Fruit fly (Drosophila melanogaster) whole organism, embryonic: Measurements from ENCODE around the gene CG9664.

Experiments used
- Atf6 ChIP-seq: fragments of 200-800 bp; sonication (Bioruptor generic); IDR thresholded peaks from 2 replicates; pipeline ENCODE4 v1.3.6; 2022; ENCODE audit warnings: missing biosample characterization, missing genetic modification characterization
- BtbVII ChIP-seq: fragments of 200-800 bp; sonication (Bioruptor generic); optimal IDR thresholded peaks from 3 replicates; lab custom pipeline; 2017; ENCODE audit warnings: missing biosample characterization, mild to moderate bottlenecking, missing genetic modification characterization
- CG10147 ChIP-seq: fragments of 200-800 bp; sonication (Bioruptor generic); optimal IDR thresholded peaks from 2 replicates; lab custom pipeline; 2019; ENCODE audit warnings: missing biosample characterization, mild to moderate bottlenecking, missing genetic modification characterization, moderate library complexity
- CG11093 ChIP-seq: fragments of 200-800 bp; sonication (Bioruptor generic); IDR thresholded peaks from 3 replicates; pipeline ENCODE4 v1.3.6; 2022; ENCODE audit warnings: missing biosample characterization, missing genetic modification characterization
- CG12071 ChIP-seq: fragments of 200-800 bp; sonication (Bioruptor generic); optimal IDR thresholded peaks from 3 replicates; lab custom pipeline; 2018; ENCODE audit warnings: missing biosample characterization, mild to moderate bottlenecking, missing genetic modification characterization
- CG13296 ChIP-seq: fragments of 200-800 bp; sonication (Bioruptor generic); optimal IDR thresholded peaks from 3 replicates; lab custom pipeline; 2018; ENCODE audit warnings: missing biosample characterization, mild to moderate bottlenecking, missing genetic modification characterization
- CG14441 ChIP-seq: fragments of 200-800 bp; sonication (Bioruptor generic); IDR thresholded peaks from 2 replicates; pipeline ENCODE4 v1.3.6; 2022; ENCODE audit warnings: missing biosample characterization, missing genetic modification characterization
- CG15269 ChIP-seq: fragments of 200-800 bp; sonication (Bioruptor generic); optimal IDR thresholded peaks from 2 replicates; lab custom pipeline; 2018; ENCODE audit warnings: missing biosample characterization, mild to moderate bottlenecking, missing genetic modification characterization, moderate library complexity
- CG15601 ChIP-seq: fragments of 200-800 bp; sonication (Bioruptor generic); optimal IDR thresholded peaks from 3 replicates; lab custom pipeline; 2019; ENCODE audit warnings: missing biosample characterization, mild to moderate bottlenecking, missing genetic modification characterization, moderate library complexity
- CG1647 ChIP-seq: fragments of 200-800 bp; sonication (Bioruptor generic); optimal IDR thresholded peaks from 3 replicates; lab custom pipeline; 2016; ENCODE audit warnings: missing biosample characterization, missing genetic modification characterization
- CG16815 ChIP-seq: fragments of 200-800 bp; sonication (Bioruptor generic); optimal IDR thresholded peaks from 3 replicates; lab custom pipeline; 2017; ENCODE audit warnings: missing biosample characterization, mild to moderate bottlenecking, missing genetic modification characterization
- CG1832 ChIP-seq: fragments of 200-800 bp; sonication (Bioruptor generic); optimal IDR thresholded peaks from 2 replicates; lab custom pipeline; 2017; ENCODE audit warnings: missing biosample characterization, mild to moderate bottlenecking, missing genetic modification characterization, inconsistent platforms
- CG18476 ChIP-seq: fragments of 200-800 bp; sonication (Bioruptor generic); optimal IDR thresholded peaks from 2 replicates; lab custom pipeline; 2016; ENCODE audit warnings: missing biosample characterization, mild to moderate bottlenecking, missing genetic modification characterization
- CG18619 ChIP-seq: fragments of 200-800 bp; sonication (Bioruptor generic); optimal IDR thresholded peaks from 3 replicates; lab custom pipeline; 2017; ENCODE audit warnings: missing biosample characterization, mild to moderate bottlenecking, missing genetic modification characterization
- CG2889 ChIP-seq: fragments of 200-800 bp; sonication (Bioruptor generic); IDR thresholded peaks from 3 replicates; pipeline ENCODE4 v1.3.6; 2022; ENCODE audit warnings: missing biosample characterization, missing genetic modification characterization
- CG4617 ChIP-seq: fragments of 200-800 bp; sonication (Bioruptor generic); optimal IDR thresholded peaks from 3 replicates; lab custom pipeline; 2016; ENCODE audit warnings: missing biosample characterization, missing genetic modification characterization, borderline replicate concordance
- CG7839 ChIP-seq: fragments of 200-800 bp; sonication (Bioruptor generic); optimal IDR thresholded peaks from 3 replicates; lab custom pipeline; 2018; ENCODE audit warnings: missing biosample characterization, mild to moderate bottlenecking, missing genetic modification characterization, moderate library complexity
- CG8924 ChIP-seq: fragments of 200-800 bp; optimal IDR thresholded peaks from 3 replicates; lab custom pipeline; 2019; ENCODE audit warnings: missing biosample characterization, mild to moderate bottlenecking, missing genetic modification characterization, moderate library complexity
- CG8944 ChIP-seq: fragments of 200-800 bp; sonication (Bioruptor generic); optimal IDR thresholded peaks from 3 replicates; lab custom pipeline; 2016; ENCODE audit warnings: missing biosample characterization, missing genetic modification characterization
- CG9215 ChIP-seq: fragments of 200-800 bp; sonication (Bioruptor generic); IDR thresholded peaks from 2 replicates; pipeline ENCODE4 v1.3.6; 2022; ENCODE audit warnings: missing biosample characterization, missing genetic modification characterization
- CG9817 ChIP-seq: fragments of 200-800 bp; sonication (Bioruptor generic); optimal IDR thresholded peaks from 2 replicates; lab custom pipeline; 2018; ENCODE audit warnings: missing biosample characterization, mild to moderate bottlenecking, missing genetic modification characterization, moderate library complexity
- CTCF ChIP-seq: fragments of 200-800 bp; sonication (Bioruptor generic); optimal IDR thresholded peaks from 2 replicates; lab custom pipeline; 2017; ENCODE audit warnings: missing biosample characterization, mild to moderate bottlenecking, missing genetic modification characterization, moderate library complexity
- Dip2 ChIP-seq: fragments of 200-800 bp; sonication (Bioruptor generic); IDR thresholded peaks from 2 replicates; pipeline ENCODE4 v1.3.6; 2022; ENCODE audit warnings: missing biosample characterization, missing genetic modification characterization
- MESR4 ChIP-seq: fragments of 200-800 bp; sonication (Bioruptor generic); optimal IDR thresholded peaks from 2 replicates; lab custom pipeline; 2018; ENCODE audit warnings: missing biosample characterization, mild to moderate bottlenecking, missing genetic modification characterization, moderate library complexity
- Med ChIP-seq: fragments of 200-800 bp; sonication (Bioruptor generic); peaks from one replicate; lab custom pipeline; 2016; ENCODE audit warnings: missing biosample characterization, missing genetic modification characterization, mild to moderate bottlenecking, inconsistent platforms, moderate library complexity
- NFAT ChIP-seq: fragments of 200-800 bp; sonication (Bioruptor generic); IDR thresholded peaks from 2 replicates; pipeline ENCODE4 v1.3.6; 2022; ENCODE audit warnings: missing biosample characterization, missing genetic modification characterization
- Side ChIP-seq: fragments of 200-800 bp; sonication (Bioruptor generic); optimal IDR thresholded peaks from 2 replicates; lab custom pipeline; 2016; ENCODE audit warnings: missing biosample characterization, missing genetic modification characterization
- Sox102F ChIP-seq: fragments of 200-800 bp; sonication (Bioruptor generic); optimal IDR thresholded peaks from 2 replicates; lab custom pipeline; 2018; ENCODE audit warnings: missing biosample characterization, mild to moderate bottlenecking, missing genetic modification characterization, moderate library complexity
- Spps ChIP-seq: fragments of 200-800 bp; sonication (Bioruptor generic); optimal IDR thresholded peaks from 2 replicates; lab custom pipeline; 2018; ENCODE audit warnings: missing biosample characterization, mild to moderate bottlenecking, missing genetic modification characterization
- Sry-β ChIP-seq: fragments of 200-800 bp; sonication (Bioruptor generic); optimal IDR thresholded peaks from 2 replicates; lab custom pipeline; 2018; ENCODE audit warnings: missing biosample characterization, mild to moderate bottlenecking, missing genetic modification characterization, moderate library complexity
- bcd ChIP-seq: fragments of 200-800 bp; sonication (Bioruptor generic); optimal IDR thresholded peaks from 2 replicates; lab custom pipeline; 2017; ENCODE audit warnings: missing biosample characterization, mild to moderate bottlenecking, missing genetic modification characterization
- da ChIP-seq: fragments of 200-800 bp; sonication (Bioruptor generic); optimal IDR thresholded peaks from 2 replicates; lab custom pipeline; 2016; ENCODE audit warnings: missing biosample characterization, missing genetic modification characterization
- dysf ChIP-seq: fragments of 200-800 bp; sonication (Bioruptor generic); IDR thresholded peaks from 3 replicates; pipeline ENCODE4 v1.3.6; 2022; ENCODE audit warnings: missing biosample characterization, missing genetic modification characterization
- fd3F ChIP-seq: fragments of 200-800 bp; sonication (Bioruptor generic); optimal IDR thresholded peaks from 2 replicates; lab custom pipeline; 2018; ENCODE audit warnings: missing biosample characterization, mild to moderate bottlenecking, missing genetic modification characterization, moderate library complexity
- gce ChIP-seq: fragments of 200-800 bp; sonication (Bioruptor generic); IDR thresholded peaks from 3 replicates; pipeline ENCODE4 v1.3.6; 2022; ENCODE audit warnings: missing biosample characterization, missing genetic modification characterization
- grn ChIP-seq: fragments of 200-800 bp; sonication (Bioruptor generic); optimal IDR thresholded peaks from 3 replicates; lab custom pipeline; 2017; ENCODE audit warnings: missing biosample characterization, missing genetic modification characterization
- hbn ChIP-seq: fragments of 200-800 bp; sonication (Bioruptor generic); IDR thresholded peaks from 2 replicates; pipeline ENCODE4 v1.3.6; 2022; ENCODE audit warnings: missing biosample characterization, missing genetic modification characterization; ENCODE audit not compliant: partially characterized antibody
- lmd ChIP-seq: fragments of 200-800 bp; sonication (Bioruptor generic); IDR thresholded peaks from 2 replicates; pipeline ENCODE4 v1.3.6; 2022; ENCODE audit warnings: missing biosample characterization, missing genetic modification characterization
- lola ChIP-seq, 3 experiments: fragments of >200 bp in 2 of 3; fragments of 200-800 bp in 1 of 3; sonication (Bioruptor generic) in 1 of 3; optimal IDR thresholded peaks; 2 replicates each; lab custom pipeline; 2017 to 2019; ENCODE audit warnings: missing biosample characterization in 3 of 3, missing genetic modification characterization in 3 of 3, mild to moderate bottlenecking in 1 of 3, moderate library complexity in 1 of 3
- nau ChIP-seq: fragments of 200-800 bp; sonication (Bioruptor generic); optimal IDR thresholded peaks from 3 replicates; lab custom pipeline; 2017; ENCODE audit warnings: missing biosample characterization, mild to moderate bottlenecking, missing genetic modification characterization, missing genetic modification reagents
- p53 ChIP-seq: fragments of 200-800 bp; sonication (Bioruptor generic); optimal IDR thresholded peaks from 2 replicates; lab custom pipeline; 2016; ENCODE audit warnings: missing biosample characterization, missing genetic modification characterization
- pho ChIP-seq: fragments of 200-800 bp; sonication (Bioruptor generic); optimal IDR thresholded peaks from 2 replicates; lab custom pipeline; 2016; ENCODE audit warnings: missing biosample characterization, missing genetic modification characterization
- pzg ChIP-seq: fragments of 200-800 bp; sonication (Bioruptor generic); optimal IDR thresholded peaks from 3 replicates; lab custom pipeline; 2018; ENCODE audit warnings: missing biosample characterization, mild to moderate bottlenecking, missing genetic modification characterization, moderate library complexity
- run ChIP-seq: fragments of 200-800 bp; sonication (Bioruptor generic); optimal IDR thresholded peaks from 3 replicates; lab custom pipeline; 2018; ENCODE audit warnings: missing biosample characterization, mild to moderate bottlenecking, missing genetic modification characterization
- sima ChIP-seq: fragments of 200-800 bp; sonication (Bioruptor generic); optimal IDR thresholded peaks from 2 replicates; lab custom pipeline; 2016; ENCODE audit warnings: missing biosample characterization, missing genetic modification characterization
- sr ChIP-seq: fragments of 200-800 bp; sonication (Bioruptor generic); IDR thresholded peaks from 3 replicates; pipeline ENCODE4 v1.3.6; 2022; ENCODE audit warnings: missing biosample characterization, missing genetic modification characterization
- tna ChIP-seq: fragments of 200-800 bp; sonication (Bioruptor generic); IDR thresholded peaks from 2 replicates; pipeline ENCODE4 v1.3.6; 2022; ENCODE audit warnings: missing biosample characterization, missing genetic modification characterization; ENCODE audit not compliant: partially characterized antibody
- tx ChIP-seq: fragments of 200-800 bp; sonication (Bioruptor generic); optimal IDR thresholded peaks from 2 replicates; lab custom pipeline; 2016; ENCODE audit warnings: missing biosample characterization, missing genetic modification characterization
- unc-4 ChIP-seq: fragments of 200-800 bp; sonication (Bioruptor generic); IDR thresholded peaks from 2 replicates; pipeline ENCODE4 v1.3.6; 2022; ENCODE audit warnings: missing biosample characterization, missing genetic modification characterization; ENCODE audit not compliant: partially characterized antibody

Gene CG9664

DNA sequence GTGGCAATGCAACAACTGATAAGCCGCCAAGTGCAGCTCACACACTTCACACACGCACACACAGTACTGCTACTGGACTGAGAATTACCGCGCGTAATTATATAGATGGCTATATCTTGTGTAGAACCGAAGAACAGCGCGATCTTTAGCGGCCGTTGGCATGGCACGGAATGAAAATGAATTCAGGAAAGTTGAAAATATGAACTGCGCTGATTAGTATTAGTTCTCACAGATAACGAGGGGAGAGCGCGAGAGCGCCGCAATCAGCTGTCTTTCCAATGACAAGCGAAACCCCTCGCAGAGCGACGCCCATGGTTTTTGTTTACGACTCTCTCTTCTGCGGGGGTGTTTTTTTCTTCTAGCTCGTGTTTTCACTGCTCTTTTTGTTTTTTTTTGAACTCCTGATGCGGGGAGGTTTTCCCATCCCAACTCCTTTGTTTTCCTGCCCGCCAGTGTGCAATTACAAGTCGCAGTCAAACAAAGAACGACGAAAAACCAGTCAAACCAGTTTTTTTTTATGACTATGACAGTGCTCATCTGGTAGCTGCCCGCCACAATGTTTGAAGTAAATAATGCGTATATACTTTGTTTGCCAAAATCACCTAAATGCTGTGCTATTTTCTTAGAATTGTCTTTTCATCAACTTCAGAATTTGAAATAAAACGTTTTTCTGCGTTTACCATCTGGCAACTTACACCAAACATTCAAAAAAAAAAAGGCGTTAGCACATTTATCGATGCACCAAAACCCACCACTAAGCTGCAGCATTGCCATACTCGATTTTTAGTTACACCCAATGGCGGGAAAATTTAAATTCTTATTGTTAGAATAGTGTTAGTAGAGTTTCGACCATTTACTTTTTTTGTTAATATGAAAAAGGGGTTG is 8.7 kb upstream of the CG9664 start, which contains the start of gene CG9663 (continued):
- TF ChIP-seq Dip2 (GFP tag; lab: Robert Waterston, UW), result no peak
- TF ChIP-seq lola (GFP tag; optimal IDR thresholded peaks at IDR 0.05; lab: Kevin White, UChicago), result no peak
- no peak for TF ChIP-seq dysf (GFP tag; lab: Robert Waterston, UW)
- no peak for TF ChIP-seq CG8944
- no peak for TF ChIP-seq CG16815 (GFP tag; lab: Kevin White, UChicago)
- no peak for TF ChIP-seq CG15269 (tag; lab: Kevin White, UChicago)
- TF ChIP-seq gce (GFP tag; lab: Robert Waterston, UW), result no peak
- no peak for TF ChIP-seq unc-4 (GFP tag; lab: Robert Waterston, UW)
- peak; percentile 87 for TF ChIP-seq grn
- TF ChIP-seq Sry-β (GFP tag; lab: Kevin White, UChicago), result no peak
- no peak for TF ChIP-seq CG18476 (GFP tag; lab: Kevin White, UChicago)
- peak; percentile 14; the same call in 1 of the 2 replicates for TF ChIP-seq Atf6
- no peak for TF ChIP-seq CG10147 (GFP tag; lab: Kevin White, UChicago)
- TF ChIP-seq CG1647 (GFP tag; lab: Kevin White, UChicago), result no peak
- TF ChIP-seq sima, result no peak
- TF ChIP-seq run, result peak; percentile 24
- no peak for TF ChIP-seq tna (GFP tag; lab: Robert Waterston, UW)
- TF ChIP-seq CG14441, result no peak; the same call in 1 of the 2 replicates
- TF ChIP-seq hbn (GFP tag; lab: Robert Waterston, UW), result no peak
- peak; percentile 21; the same call in 1 of the 2 replicates for TF ChIP-seq NFAT (GFP tag; lab: Robert Waterston, UW)
- TF ChIP-seq lmd (GFP tag; lab: Robert Waterston, UW), result peak; percentile 31; the same call in 1 of the 2 replicates
- peak; percentile 22 for TF ChIP-seq CG8924 (tag; lab: Kevin White, UChicago)
- peak; percentile 43 for TF ChIP-seq CG13296
- no peak for TF ChIP-seq fd3F (GFP tag; lab: Kevin White, UChicago)
- peak; percentile 13 for TF ChIP-seq Side (GFP tag; lab: Kevin White, UChicago)
- no peak for TF ChIP-seq pho
- peak; percentile 28 for TF ChIP-seq CG7839 (tag; lab: Kevin White, UChicago)
- TF ChIP-seq CG18619 (GFP tag; lab: Kevin White, UChicago), result no peak
- TF ChIP-seq CG9817 (tag; lab: Kevin White, UChicago), result no peak
- TF ChIP-seq Spps (tag; lab: Kevin White, UChicago), result no peak
- TF ChIP-seq CG9215 (GFP tag; lab: Robert Waterston, UW), result peak; percentile 99
- TF ChIP-seq p53 (GFP tag; lab: Kevin White, UChicago), result no peak
- peak; percentile 70 for TF ChIP-seq pzg (GFP tag; lab: Kevin White, UChicago)
- peak; percentile 38 for TF ChIP-seq nau (GFP tag; lab: Kevin White, UChicago)
- peak; percentile 92 for TF ChIP-seq sr (GFP tag; lab: Robert Waterston, UW)
- TF ChIP-seq CG4617, result no peak
- no peak for TF ChIP-seq CG11093 (GFP tag; lab: Robert Waterston, UW)
- peak; percentile 47 for TF ChIP-seq BtbVII (GFP tag; lab: Kevin White, UChicago)
- peak; percentile 9 for TF ChIP-seq CG15601 (tag; lab: Kevin White, UChicago)
- TF ChIP-seq CTCF (GFP tag; lab: Kevin White, UChicago), result no peak
- TF ChIP-seq da (GFP tag; lab: Kevin White, UChicago), result no peak
- TF ChIP-seq CG12071, result peak; percentile 39
- peak; percentile 74 for TF ChIP-seq Med
- no peak for TF ChIP-seq MESR4 (GFP tag; lab: Kevin White, UChicago)
- TF ChIP-seq CG1832 (GFP tag; lab: Kevin White, UChicago), result no peak
- peak; percentile 9 for TF ChIP-seq tx (GFP tag; lab: Kevin White, UChicago)
- no peak for TF ChIP-seq Sox102F (GFP tag; lab: Kevin White, UChicago)
- no peak for TF ChIP-seq CG2889 (GFP tag; lab: Robert Waterston, UW)
- TF ChIP-seq bcd (GFP tag; lab: Kevin White, UChicago), result no peak
